Fruit fly (Drosophila melanogaster): ENCODE measurements around the gene Art2.
A peak's percentile ranks its signal among the peaks of the same experiment; 100 is the strongest.

Art2 gene

DNA sequence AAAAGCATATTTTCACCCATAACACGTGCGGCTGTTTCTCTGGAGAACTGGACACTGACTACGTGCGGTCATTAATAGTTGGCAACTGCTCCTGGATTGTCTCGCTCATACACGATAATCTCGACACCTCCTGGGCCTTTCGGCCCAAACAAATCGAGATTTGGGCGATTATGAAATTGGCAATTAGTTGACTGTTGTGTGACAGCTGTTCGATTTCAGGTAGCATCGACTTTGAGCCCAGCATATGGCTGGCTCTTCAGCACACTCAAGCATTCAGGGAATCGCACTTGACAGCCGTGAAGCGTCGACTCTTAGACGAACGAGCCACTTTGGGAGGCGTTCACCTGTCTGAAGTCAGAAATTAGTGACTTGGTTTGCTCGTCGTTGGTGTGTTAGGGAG, at the start of gene Art2:
Gene Art2, minus strand, starts transcription at position 101 of the 400 bp plus-strand sequence.
- TF ChIP-seq Gug (GFP tag; IDR thresholded peaks at IDR 0.05), result no peak
- no peak for TF ChIP-seq net (GFP tag; optimal IDR thresholded peaks at IDR 0.05)
- TF ChIP-seq svp (GFP tag), result no peak
- TF ChIP-seq dsx (GFP tag; optimal IDR thresholded peaks at IDR 0.05; ENCODE audit: poor library complexity, severe bottlenecking), result no peak
- no peak for TF ChIP-seq CG6854 (GFP tag; optimal IDR thresholded peaks at IDR 0.05)
- no peak for TF ChIP-seq CG31627 (GFP tag; optimal IDR thresholded peaks at IDR 0.05)
- no peak for TF ChIP-seq Met (GFP tag; optimal IDR thresholded peaks at IDR 0.05)
- TF ChIP-seq Eip78C (GFP tag), result no peak
- no peak for TF ChIP-seq Eip93F (GFP tag; optimal IDR thresholded peaks at IDR 0.05)
- no peak for TF ChIP-seq Hr38 (GFP tag; optimal IDR thresholded peaks at IDR 0.05)
- no peak for TF ChIP-seq fd85E (GFP tag; optimal IDR thresholded peaks at IDR 0.05)
- no peak for TF ChIP-seq CG15336 (GFP tag; IDR thresholded peaks at IDR 0.05)
- no peak for TF ChIP-seq CG7368 (GFP tag; optimal IDR thresholded peaks at IDR 0.05)
- TF ChIP-seq Hr39 (GFP tag; optimal IDR thresholded peaks at IDR 0.05), result no peak
- TF ChIP-seq Sox14 (GFP tag; optimal IDR thresholded peaks at IDR 0.05), result no peak
- TF ChIP-seq CG8632 (GFP tag; optimal IDR thresholded peaks at IDR 0.05), result no peak
- TF ChIP-seq Smox (GFP tag; optimal IDR thresholded peaks at IDR 0.05), result no peak
- TF ChIP-seq CG10631 (GFP tag; optimal IDR thresholded peaks at IDR 0.05), result no peak

DNA sequence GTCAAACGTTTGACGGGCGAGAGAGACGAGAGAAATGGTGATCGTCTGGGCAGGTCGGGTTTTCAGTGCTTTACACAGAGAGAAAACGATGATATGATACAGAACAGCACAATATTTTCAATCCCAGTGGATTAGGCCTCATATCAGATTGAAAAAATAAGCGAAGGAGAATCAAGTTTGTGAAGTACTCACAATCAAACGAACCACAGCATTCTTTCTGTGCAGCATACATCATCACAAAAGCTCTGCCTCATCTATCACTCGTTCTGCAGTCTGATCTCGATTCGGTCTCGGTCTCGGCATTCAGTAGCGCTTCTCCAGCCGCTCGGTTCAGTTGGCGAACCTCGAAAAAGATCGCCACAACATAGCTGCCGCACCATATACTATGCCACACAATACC, 43.1 kb upstream of the Art2 start, which contains the start of gene bdl:
Gene bdl, plus strand, starts transcription at position 301 of the 400 bp plus-strand sequence.
- TF ChIP-seq topi (GFP tag; optimal IDR thresholded peaks at IDR 0.05), result no peak
- TF ChIP-seq eg (GFP tag; IDR thresholded peaks at IDR 0.05), result 0 out of 3 replicates have a peak, but pooled peaks have one; percentile 20
- 0 out of 2 replicates have a peak, but pooled peaks have one; percentile 17 for TF ChIP-seq CG15336 (GFP tag; IDR thresholded peaks at IDR 0.05)
- TF ChIP-seq Hr39 (GFP tag; optimal IDR thresholded peaks at IDR 0.05), result no peak

DNA sequence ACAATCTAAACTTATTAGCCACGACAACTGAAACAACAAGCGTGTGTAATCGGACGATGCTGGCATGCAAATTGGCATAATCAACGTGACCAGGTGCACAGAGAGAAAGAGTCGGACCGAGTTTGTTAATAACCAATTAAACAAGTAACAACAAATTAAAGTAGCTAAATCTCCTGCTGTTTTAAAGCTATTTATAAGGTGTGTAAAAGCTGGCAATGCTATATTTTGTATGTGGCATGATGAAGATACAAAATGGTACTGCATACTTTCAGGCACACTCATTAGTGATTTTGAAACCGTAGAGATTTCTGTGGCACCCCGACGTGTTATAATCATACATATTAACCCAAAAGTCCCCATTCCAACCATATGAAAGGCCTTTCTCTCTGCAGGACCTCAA, 36.8 kb upstream of the Art2 start:
- TF ChIP-seq Eip93F (GFP tag; optimal IDR thresholded peaks at IDR 0.05) (no peak), fd85E (GFP tag; optimal IDR thresholded peaks at IDR 0.05) (no peak), Eip75B (GFP tag; optimal IDR thresholded peaks at IDR 0.05) (no peak), CG1621 (tag; optimal IDR thresholded peaks at IDR 0.05) (no peak), ss (GFP tag; optimal IDR thresholded peaks at IDR 0.05) (no peak), CG31627 (GFP tag; optimal IDR thresholded peaks at IDR 0.05) (no peak), Hr39 (GFP tag; optimal IDR thresholded peaks at IDR 0.05) (no peak), CG6808 (GFP tag; optimal IDR thresholded peaks at IDR 0.05) (no peak), Hr4 (GFP tag; optimal IDR thresholded peaks at IDR 0.05) (no peak), Met (GFP tag; optimal IDR thresholded peaks at IDR 0.05) (no peak), spab (GFP tag; optimal IDR thresholded peaks at IDR 0.05) (no peak), pdm3 (GFP tag; optimal IDR thresholded peaks at IDR 0.05) (no peak)

DNA sequence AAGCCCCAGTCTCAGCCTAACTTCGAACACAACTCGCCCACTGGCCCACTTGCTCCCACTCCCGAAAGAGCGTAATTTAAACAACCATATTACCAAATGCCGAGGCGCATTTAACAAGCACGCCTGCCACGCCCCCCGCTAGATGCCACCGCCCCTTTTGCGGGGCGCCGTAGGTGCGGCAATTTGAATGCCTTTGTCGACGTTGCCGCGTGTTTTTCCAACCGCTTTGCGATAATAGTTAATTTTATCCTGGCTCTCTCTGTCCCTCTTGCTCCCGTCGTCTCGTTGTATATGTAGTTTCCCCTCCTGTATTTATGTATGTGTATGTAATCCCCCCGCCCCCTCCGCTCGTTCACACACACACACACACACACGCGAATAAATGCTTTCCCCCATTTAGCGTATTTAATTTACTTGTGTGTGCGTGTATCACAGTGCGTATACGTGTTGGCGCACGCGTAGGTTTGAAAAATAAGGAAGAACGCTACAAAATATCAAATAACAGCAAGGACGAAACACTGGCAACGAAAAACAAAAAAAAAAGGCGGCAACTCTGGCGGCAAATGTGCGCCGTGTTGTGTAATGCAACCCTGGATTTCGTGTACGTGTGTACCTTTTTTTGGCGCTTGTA, 29.0 kb upstream of the Art2 start:
- TF ChIP-seq CG11294 (GFP tag; IDR thresholded peaks at IDR 0.05) (no peak), svp (GFP tag) (peak; percentile 3)

- peak; percentile 35 for TF ChIP-seq Met (GFP tag; optimal IDR thresholded peaks at IDR 0.05)
- TF ChIP-seq achi (GFP tag; optimal IDR thresholded peaks at IDR 0.05), result no peak
- no peak for TF ChIP-seq Ets21C (GFP tag; optimal IDR thresholded peaks at IDR 0.05)
- no peak for TF ChIP-seq Gug (GFP tag; IDR thresholded peaks at IDR 0.05)
- TF ChIP-seq CG31627 (GFP tag; optimal IDR thresholded peaks at IDR 0.05), result no peak
- TF ChIP-seq fkh (GFP tag; optimal IDR thresholded peaks at IDR 0.05), result no peak
- TF ChIP-seq acj6 (GFP tag; optimal IDR thresholded peaks at IDR 0.05), result no peak
- TF ChIP-seq CG6792 (GFP tag; optimal IDR thresholded peaks at IDR 0.05), result no peak
- TF ChIP-seq salr (GFP tag; optimal IDR thresholded peaks at IDR 0.05), result no peak
- peak; percentile 18 for TF ChIP-seq dsx (GFP tag; optimal IDR thresholded peaks at IDR 0.05; ENCODE audit: poor library complexity, severe bottlenecking)
- no peak for TF ChIP-seq Lpt (GFP tag; optimal IDR thresholded peaks at IDR 0.05)
- no peak for TF ChIP-seq CG4318 (GFP tag; optimal IDR thresholded peaks at IDR 0.05)
- TF ChIP-seq fd85E (GFP tag; optimal IDR thresholded peaks at IDR 0.05), result no peak
- peak in 1 of 2 experiments; percentile 6 for TF ChIP-seq ss (GFP tag; optimal IDR thresholded peaks at IDR 0.05)
- no peak for TF ChIP-seq CG34406 (GFP tag; optimal IDR thresholded peaks at IDR 0.05)
- TF ChIP-seq Sox102F (GFP tag; optimal IDR thresholded peaks at IDR 0.05), result no peak
- no peak for TF ChIP-seq esn (GFP tag; optimal IDR thresholded peaks at IDR 0.05)
- no peak for TF ChIP-seq Eip93F (GFP tag; optimal IDR thresholded peaks at IDR 0.05)
- TF ChIP-seq CG6808 (GFP tag; optimal IDR thresholded peaks at IDR 0.05), result no peak
- no peak for TF ChIP-seq CG8119 (GFP tag; IDR thresholded peaks at IDR 0.05)
- no peak for TF ChIP-seq spab (GFP tag; optimal IDR thresholded peaks at IDR 0.05)
- no peak for TF ChIP-seq CG15336 (GFP tag; IDR thresholded peaks at IDR 0.05)
- TF ChIP-seq CG10669 (GFP tag; optimal IDR thresholded peaks at IDR 0.05), result peak; percentile 7
- TF ChIP-seq CG32006 (GFP tag; optimal IDR thresholded peaks at IDR 0.05), result no peak
- TF ChIP-seq Hr4 (GFP tag; optimal IDR thresholded peaks at IDR 0.05), result no peak
Measured at dm6 chr2L:4296887-4297286, 15.8 kb upstream of the Art2 start.
